Worm (Caenorhabditis elegans): Measurements from ENCODE around the gene ets-6.

Gene ets-6

ce11 chrV:7626550-7626949 is 46.2 kb upstream of the ets-6 start, which contains the start of gene F07C4.6:
F07C4.6 (plus strand) TSS chrV:7626850.
- TF ChIP-seq nhr-21 (tag; optimal IDR thresholded peaks at IDR 0.05) (peak; percentile 24), unc-55 (GFP tag; optimal IDR thresholded peaks at IDR 0.05) (no peak)

- TF ChIP-seq lin-39 (tag; optimal IDR thresholded peaks at IDR 0.05), result no peak
- TF ChIP-seq blmp-1 (tag; optimal IDR thresholded peaks at IDR 0.05; ENCODE audit: insufficient read depth), result no peak
- no peak for TF ChIP-seq ama-1 (optimal IDR thresholded peaks at IDR 0.05)
- no peak for TF ChIP-seq unc-39 (tag; optimal IDR thresholded peaks at IDR 0.05)
- TF ChIP-seq alr-1 (tag; optimal IDR thresholded peaks at IDR 0.05), result no peak
- TF ChIP-seq nhr-129 (tag; optimal IDR thresholded peaks at IDR 0.05), result no peak
- no peak for TF ChIP-seq ztf-11 (tag; optimal IDR thresholded peaks at IDR 0.05)
- no peak for TF ChIP-seq ztf-4 (tag; optimal IDR thresholded peaks at IDR 0.05)
- TF ChIP-seq mdl-1 (tag; optimal IDR thresholded peaks at IDR 0.05), result no peak
- no peak for TF ChIP-seq dmd-4 (tag; optimal IDR thresholded peaks at IDR 0.05)
- TF ChIP-seq nhr-11 (tag; optimal IDR thresholded peaks at IDR 0.05), result no peak
- TF ChIP-seq mab-5 (tag; optimal IDR thresholded peaks at IDR 0.05), result no peak
- no peak for TF ChIP-seq nhr-77 (tag; optimal IDR thresholded peaks at IDR 0.05)
Observed at ce11 chrV:7624652-7625051, 44.3 kb upstream of the ets-6 start, which contains the start of gene grsp-4. grsp-4 (plus strand) TSS chrV:7624952.

- TF ChIP-seq alr-1 (tag; optimal IDR thresholded peaks at IDR 0.05) (no peak), mbf-1 (tag; optimal IDR thresholded peaks at IDR 0.05) (no peak), C34F6.9 (tag; optimal IDR thresholded peaks at IDR 0.05) (no peak), elt-3 (tag; optimal IDR thresholded peaks at IDR 0.05) (no peak), egl-27 (tag; optimal IDR thresholded peaks at IDR 0.05) (no peak), dmd-4 (tag; optimal IDR thresholded peaks at IDR 0.05) (no peak), nhr-77 (tag; optimal IDR thresholded peaks at IDR 0.05) (no peak), lin-13 (GFP tag; optimal IDR thresholded peaks at IDR 0.05) (no peak), nhr-25 (tag; optimal IDR thresholded peaks at IDR 0.05) (no peak), R02D3.7 (tag; optimal IDR thresholded peaks at IDR 0.05) (no peak), blmp-1 (tag; optimal IDR thresholded peaks at IDR 0.05; ENCODE audit: insufficient read depth) (no peak), sem-4 (tag; optimal IDR thresholded peaks at IDR 0.05) (no peak), nhr-21 (tag; optimal IDR thresholded peaks at IDR 0.05) (no peak), ztf-1 (GFP tag; conservative IDR thresholded peaks at IDR 0.05) (no peak), ZK546.5 (tag; optimal IDR thresholded peaks at IDR 0.05) (no peak), ztf-11 (tag; optimal IDR thresholded peaks at IDR 0.05) (no peak), unc-62 (GFP tag; optimal IDR thresholded peaks at IDR 0.05) (no peak)
Observed at ce11 chrV:7624152-7624551, 43.8 kb upstream of the ets-6 start, which contains the start of gene C50E3.13. C50E3.13 (minus strand) TSS chrV:7624252.

- no peak for TF ChIP-seq nhr-25 (tag; optimal IDR thresholded peaks at IDR 0.05)
- no peak for TF ChIP-seq ceh-82 (tag; optimal IDR thresholded peaks at IDR 0.05)
- TF ChIP-seq ztf-11 (tag; optimal IDR thresholded peaks at IDR 0.05), result no peak
- TF ChIP-seq nhr-23 (tag; optimal IDR thresholded peaks at IDR 0.05), result no peak
- TF ChIP-seq unc-62 (GFP tag; optimal IDR thresholded peaks at IDR 0.05), result no peak
- TF ChIP-seq nhr-12 (tag; optimal IDR thresholded peaks at IDR 0.05), result no peak
Observed at ce11 chrV:7622011-7622465, 41.7 kb upstream of the ets-6 start, which contains the start of gene C50E3.12. C50E3.12 (minus strand) TSS chrV:7622061.

- TF ChIP-seq ama-1 (optimal IDR thresholded peaks at IDR 0.05) (no peak), F13H6.1 (tag; optimal IDR thresholded peaks at IDR 0.05) (no peak), blmp-1 (tag; optimal IDR thresholded peaks at IDR 0.05; ENCODE audit: insufficient read depth) (no peak), nhr-21 (tag; optimal IDR thresholded peaks at IDR 0.05) (no peak), zag-1 (tag; optimal IDR thresholded peaks at IDR 0.05) (no peak), ztf-1 (GFP tag; conservative IDR thresholded peaks at IDR 0.05) (no peak), nhr-10 (tag; optimal IDR thresholded peaks at IDR 0.05) (no peak), nhr-77 (tag; optimal IDR thresholded peaks at IDR 0.05) (no peak), snpc-4 (tag; optimal IDR thresholded peaks at IDR 0.05) (no peak), lin-13 (GFP tag; optimal IDR thresholded peaks at IDR 0.05) (no peak)
Observed at ce11 chrV:7618114-7618513, 37.8 kb upstream of the ets-6 start, which contains the start of gene C50E3.15. C50E3.15 (plus strand) TSS chrV:7618414.

- TF ChIP-seq snpc-4 (tag; optimal IDR thresholded peaks at IDR 0.05) (no peak), ztf-4 (tag; optimal IDR thresholded peaks at IDR 0.05) (no peak), nhr-23 (tag; optimal IDR thresholded peaks at IDR 0.05) (no peak), egl-27 (tag; optimal IDR thresholded peaks at IDR 0.05) (no peak), mbf-1 (tag; optimal IDR thresholded peaks at IDR 0.05) (no peak), lin-13 (GFP tag; optimal IDR thresholded peaks at IDR 0.05) (no peak), unc-39 (tag; optimal IDR thresholded peaks at IDR 0.05) (no peak), sma-3 (GFP tag; optimal IDR thresholded peaks at IDR 0.05) (no peak), unc-62 (GFP tag; optimal IDR thresholded peaks at IDR 0.05) (no peak), C34F6.9 (tag; optimal IDR thresholded peaks at IDR 0.05) (no peak), mab-5 (tag; optimal IDR thresholded peaks at IDR 0.05) (no peak), skn-1 (tag; optimal IDR thresholded peaks at IDR 0.05) (no peak), alr-1 (tag; optimal IDR thresholded peaks at IDR 0.05) (no peak), nhr-129 (tag; optimal IDR thresholded peaks at IDR 0.05) (no peak), nhr-25 (tag; optimal IDR thresholded peaks at IDR 0.05) (no peak), ceh-16 (tag; optimal IDR thresholded peaks at IDR 0.05) (no peak), F13H6.1 (tag; optimal IDR thresholded peaks at IDR 0.05) (no peak), gmeb-1 (tag; optimal IDR thresholded peaks at IDR 0.05) (no peak), nhr-11 (tag; optimal IDR thresholded peaks at IDR 0.05) (no peak)
Observed at ce11 chrV:7612044-7612443, 31.7 kb upstream of the ets-6 start, which contains the start of gene clec-215. clec-215 (plus strand) TSS chrV:7612344.
